Worm (Caenorhabditis elegans) whole organism, mixed stage, embryonic: ENCODE measurements around the gene samt-1.
A peak's percentile ranks its signal among the peaks of the same experiment; 100 is the strongest.
"Not testable (repeated sequence)": the region's sequence is repeated elsewhere in the genome, so short reads cannot be mapped to it uniquely, and the experiment has no call there.

Experiments used
- bed-3 ChIP-seq: fragments of 200-800 bp; sonication (Bioruptor generic); optimal IDR thresholded peaks from 3 replicates; lab custom pipeline; 2018; ENCODE audit warnings: mild to moderate bottlenecking, missing genetic modification characterization, moderate library complexity, missing compliant biosample characterization
- blmp-1 ChIP-seq: fragments of 150-350 bp; optimal IDR thresholded peaks from 2 replicates; lab custom pipeline; 2014; ENCODE audit warnings: missing biosample characterization, missing genetic modification characterization
- ceh-39 ChIP-seq: fragments of 150-350 bp; optimal IDR thresholded peaks from 2 replicates; lab custom pipeline; 2014; ENCODE audit warnings: missing biosample characterization, missing genetic modification characterization
- ceh-43 ChIP-seq: fragments of 200-800 bp; sonication (Bioruptor generic); optimal IDR thresholded peaks from 2 replicates; lab custom pipeline; 2018; ENCODE audit warnings: mild to moderate bottlenecking, missing genetic modification characterization, moderate library complexity, missing compliant biosample characterization
- ceh-83 ChIP-seq: fragments of 200-800 bp; sonication (Bioruptor generic); optimal IDR thresholded peaks from 2 replicates; lab custom pipeline; 2018; ENCODE audit warnings: mild to moderate bottlenecking, missing genetic modification characterization, missing compliant biosample characterization
- cnd-1 ChIP-seq: fragments of 200-800 bp; sonication (Bioruptor generic); optimal IDR thresholded peaks from 2 replicates; lab custom pipeline; 2018; ENCODE audit warnings: mild to moderate bottlenecking, missing genetic modification characterization, missing compliant biosample characterization
- drap-1 ChIP-seq: fragments of 200-800 bp; sonication (Bioruptor generic); optimal IDR thresholded peaks from 3 replicates; lab custom pipeline; 2018; ENCODE audit warnings: mild to moderate bottlenecking, missing genetic modification characterization, missing compliant biosample characterization
- elt-1 ChIP-seq: sonication (generic microtip); optimal IDR thresholded peaks from 2 replicates; lab custom pipeline; 2017; ENCODE audit warnings: missing genetic modification characterization, mild to moderate bottlenecking, missing compliant biosample characterization, antibody characterized with exemption, moderate library complexity, borderline replicate concordance; ENCODE audit not compliant: insufficient read depth
- ham-2 ChIP-seq: fragments of 200-800 bp; sonication (Bioruptor generic); optimal IDR thresholded peaks from 2 replicates; lab custom pipeline; 2018; ENCODE audit warnings: mild to moderate bottlenecking, missing genetic modification characterization, missing compliant biosample characterization
- hlh-1 ChIP-seq: fragments of 150-350 bp; optimal IDR thresholded peaks from 2 replicates; lab custom pipeline; 2014; ENCODE audit warnings: missing biosample characterization, missing genetic modification reagents, missing genetic modification characterization
- lin-13 ChIP-seq: fragments of 150-350 bp; optimal IDR thresholded peaks from 2 replicates; lab custom pipeline; 2014; ENCODE audit warnings: missing biosample characterization, missing genetic modification characterization
- lin-32 ChIP-seq: fragments of 200-800 bp; sonication (Bioruptor generic); optimal IDR thresholded peaks from 2 replicates; lab custom pipeline; 2018; ENCODE audit warnings: mild to moderate bottlenecking, missing genetic modification characterization, missing compliant biosample characterization
- lsy-2 ChIP-seq: fragments of 150-350 bp; optimal IDR thresholded peaks from 2 replicates; lab custom pipeline; 2014; ENCODE audit warnings: missing biosample characterization, missing genetic modification characterization
- mab-5 ChIP-seq: fragments of 150-350 bp; optimal IDR thresholded peaks from 2 replicates; lab custom pipeline; 2014; ENCODE audit warnings: missing biosample characterization, missing genetic modification characterization
- mep-1 ChIP-seq: fragments of 150-350 bp; optimal IDR thresholded peaks from 2 replicates; lab custom pipeline; 2017; ENCODE audit warnings: missing biosample characterization, missing genetic modification reagents, missing genetic modification characterization, inconsistent platforms
- mls-2 ChIP-seq: sonication (generic microtip); optimal IDR thresholded peaks from 2 replicates; lab custom pipeline; 2016; ENCODE audit warnings: mild to moderate bottlenecking, missing genetic modification characterization, moderate library complexity, missing compliant biosample characterization
- nhr-12 ChIP-seq: fragments of 150-350 bp; optimal IDR thresholded peaks from 2 replicates; lab custom pipeline; 2014; ENCODE audit warnings: missing biosample characterization, missing genetic modification characterization
- nhr-2 ChIP-seq: fragments of 150-350 bp; optimal IDR thresholded peaks from 2 replicates; lab custom pipeline; 2014; ENCODE audit warnings: missing biosample characterization, missing genetic modification characterization
- nhr-237 ChIP-seq: fragments of 150-350 bp; optimal IDR thresholded peaks from 2 replicates; lab custom pipeline; 2014; ENCODE audit warnings: missing biosample characterization, missing genetic modification characterization
- nhr-76 ChIP-seq: sonication (generic microtip); optimal IDR thresholded peaks from 2 replicates; lab custom pipeline; 2017; ENCODE audit warnings: missing biosample characterization, missing genetic modification characterization
- sem-2 ChIP-seq: fragments of 200-800 bp; sonication (Bioruptor generic); optimal IDR thresholded peaks from 2 replicates; lab custom pipeline; 2018; ENCODE audit warnings: mild to moderate bottlenecking, missing genetic modification characterization, missing compliant biosample characterization
- snpc-4 ChIP-seq: fragments of 150-350 bp; optimal IDR thresholded peaks from 2 replicates; lab custom pipeline; 2014; ENCODE audit warnings: missing biosample characterization, missing genetic modification characterization
- unc-39 ChIP-seq: fragments of 150-350 bp; optimal IDR thresholded peaks from 2 replicates; lab custom pipeline; 2014; ENCODE audit warnings: missing biosample characterization, missing genetic modification characterization
- unc-62 ChIP-seq: fragments of 150-350 bp; optimal IDR thresholded peaks from 2 replicates; lab custom pipeline; 2014; ENCODE audit warnings: missing biosample characterization, missing genetic modification reagents, missing genetic modification characterization
- ztf-11 ChIP-seq: fragments of 150-350 bp; optimal IDR thresholded peaks from 2 replicates; lab custom pipeline; 2014; ENCODE audit warnings: missing biosample characterization, missing genetic modification characterization

samt-1 gene

ce11 chrIV:2894630-2895029, 36.6 kb upstream of the samt-1 start, which contains the start of gene Y54G2A.19:
TSS of gene Y54G2A.19 (minus strand) at chrIV:2894730.
- not testable (repeated sequence) for TF ChIP-seq ztf-11 (tag; lab: Kevin White, UChicago); lin-32 (GFP tag; lab: Kevin White, UChicago); cnd-1
- TF ChIP-seq, all 35 proteins: peak for 0; not testable (repeated sequence) for 35

DNA sequence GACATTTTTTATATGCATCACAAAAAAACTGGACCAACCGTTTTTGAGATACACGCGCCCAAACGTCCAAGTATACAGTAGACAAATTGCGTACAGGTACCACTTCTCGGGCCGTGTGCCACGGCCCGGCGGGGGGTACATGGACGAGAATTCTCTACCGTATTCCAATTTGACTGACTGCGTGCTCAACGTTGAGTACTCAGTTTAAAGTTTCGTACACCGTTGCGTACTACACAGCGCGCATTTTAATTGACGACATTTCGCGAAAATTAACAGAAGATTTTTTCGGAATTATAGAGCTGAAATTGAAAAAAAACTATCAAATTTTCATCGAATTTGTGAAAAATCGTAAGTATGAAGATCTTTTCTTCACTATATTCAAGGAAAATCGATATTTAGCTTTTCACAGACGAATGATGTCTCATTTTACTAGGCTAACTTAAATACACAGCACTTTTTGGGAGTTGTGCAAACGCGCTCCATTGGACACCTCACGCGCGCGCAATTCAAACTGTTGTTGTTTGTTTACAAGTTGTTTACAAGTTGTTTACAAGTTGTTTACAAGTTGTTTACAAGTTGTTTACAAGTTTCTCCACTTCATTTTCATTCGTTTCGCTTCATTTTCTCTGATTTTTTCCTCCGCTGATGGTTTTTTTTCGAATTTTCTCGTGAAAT, 35.1 kb upstream of the samt-1 start:
- peak; percentile 20 for TF ChIP-seq lsy-2 (tag; lab: Kevin White, UChicago)

- TF ChIP-seq nhr-12 (tag; lab: Kevin White, UChicago) = no peak
- TF ChIP-seq blmp-1 (tag; lab: Kevin White, UChicago) = no peak
- TF ChIP-seq nhr-2 = no peak
Measured at ce11 chrIV:2897644-2898160, 33.5 kb upstream of the samt-1 start, which contains the start of gene Y54G2A.36. TSS of gene Y54G2A.36 (plus strand) at chrIV:2897694.

DNA sequence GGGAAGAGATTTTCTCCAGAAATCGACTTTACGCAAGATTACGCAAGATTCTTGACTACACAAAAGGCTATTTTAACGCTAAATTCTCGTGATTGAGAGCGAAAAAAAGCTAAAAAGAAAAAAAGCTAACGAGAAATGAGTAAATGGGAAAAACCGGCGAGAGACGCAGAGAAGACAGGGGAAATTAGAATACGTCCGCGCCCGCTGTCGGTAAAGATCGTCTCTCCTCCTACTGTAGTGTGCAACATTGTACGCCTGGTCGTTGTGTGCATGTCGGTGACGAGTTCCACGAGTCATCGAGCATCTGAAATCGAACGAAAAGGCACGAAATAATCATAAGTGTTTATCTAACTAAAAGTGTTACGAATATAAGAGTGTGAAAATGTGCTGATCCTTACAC, 16.7 kb upstream of the samt-1 start:
- TF ChIP-seq drap-1 (no peak), ceh-83 (GFP tag; lab: Kevin White, UChicago) (no peak), nhr-237 (tag; lab: Kevin White, UChicago) (no peak), nhr-12 (tag; lab: Kevin White, UChicago) (no peak), hlh-1 (tag; lab: Kevin White, UChicago) (no peak), nhr-76 (tag; lab: Kevin White, UChicago) (no peak), blmp-1 (tag; lab: Kevin White, UChicago) (no peak), bed-3 (no peak), lin-32 (GFP tag; lab: Kevin White, UChicago) (no peak), lsy-2 (tag; lab: Kevin White, UChicago) (no peak)

- TF ChIP-seq drap-1 (no peak), nhr-12 (tag; lab: Kevin White, UChicago) (no peak), lsy-2 (tag; lab: Kevin White, UChicago) (no peak), ceh-83 (GFP tag; lab: Kevin White, UChicago) (no peak), snpc-4 (tag; lab: Kevin White, UChicago) (no peak), bed-3 (no peak)
Measured at ce11 chrIV:2916043-2916442, 15.2 kb upstream of the samt-1 start.

DNA sequence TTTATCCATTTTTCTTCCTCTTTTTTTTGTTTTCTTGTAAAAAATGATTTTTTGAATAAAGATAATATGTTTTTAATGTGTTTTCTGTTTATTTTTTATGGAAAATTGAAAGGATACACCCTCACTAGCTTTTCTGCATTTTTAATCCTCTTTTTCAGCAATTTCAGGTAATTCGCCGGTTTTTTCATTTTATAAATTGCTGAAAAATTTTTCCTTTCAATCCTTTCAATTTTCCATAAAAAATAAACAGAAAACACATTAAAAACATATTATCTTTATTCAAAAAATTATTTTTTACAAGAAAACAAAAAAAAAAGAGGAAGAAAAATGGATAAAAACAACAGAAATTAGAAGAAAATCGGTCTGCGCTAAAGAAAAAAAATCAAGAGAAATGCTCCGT, 13.5 kb upstream of the samt-1 start, which contains the start of gene Y54G2A.50:
Gene Y54G2A.50, plus strand, starts transcription at position 301 of the 400 bp plus-strand sequence.
- not testable (repeated sequence) for TF ChIP-seq lsy-2 (tag; lab: Kevin White, UChicago); sem-2 (GFP tag; lab: Kevin White, UChicago); mab-5
- TF ChIP-seq, all 35 proteins: peak for 0; not testable (repeated sequence) for 35

DNA sequence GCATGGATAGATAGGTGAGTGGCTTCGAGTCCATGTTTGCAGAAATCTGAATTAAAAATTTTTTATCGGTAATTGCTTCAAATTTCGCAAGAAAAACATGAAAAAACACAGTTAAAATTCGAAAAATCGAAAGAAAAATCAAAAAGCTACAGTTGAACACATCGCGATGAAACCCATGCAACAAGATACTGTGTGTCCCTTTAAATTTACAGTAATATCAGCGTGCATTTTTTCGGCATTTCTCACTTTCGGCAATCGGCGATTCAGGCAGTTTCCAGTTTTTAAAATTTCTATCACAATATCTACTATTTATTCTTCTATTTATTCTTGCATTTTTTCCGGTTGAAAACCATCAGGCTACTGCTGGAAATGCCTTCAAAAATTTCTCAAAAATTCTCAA, 9.0 kb upstream of the samt-1 start, which contains the start of gene fbxc-45:
Gene fbxc-45, minus strand, starts transcription at position 48 of the 400 bp plus-strand sequence.
- no peak for TF ChIP-seq blmp-1 (tag; lab: Kevin White, UChicago)
- TF ChIP-seq unc-62 (GFP tag; lab: Kevin White, UChicago) = no peak
- TF ChIP-seq ceh-83 (GFP tag; lab: Kevin White, UChicago) = no peak
- TF ChIP-seq mls-2 (tag; lab: Kevin White, UChicago) = no peak
- no peak for TF ChIP-seq sem-2 (GFP tag; lab: Kevin White, UChicago)
- no peak for TF ChIP-seq elt-1 (tag; lab: Kevin White, UChicago)
- TF ChIP-seq mab-5 = no peak
- TF ChIP-seq hlh-1 (tag; lab: Kevin White, UChicago) = no peak
- no peak for TF ChIP-seq ceh-43
- no peak for TF ChIP-seq mep-1
- TF ChIP-seq bed-3 = no peak
- TF ChIP-seq unc-39 (tag; lab: Kevin White, UChicago) = no peak
- TF ChIP-seq nhr-2 = no peak
- no peak for TF ChIP-seq ham-2 (GFP tag; lab: Kevin White, UChicago)
- TF ChIP-seq ztf-11 (tag; lab: Kevin White, UChicago) = no peak
- no peak for TF ChIP-seq snpc-4 (tag; lab: Kevin White, UChicago)
- no peak for TF ChIP-seq lin-13
- TF ChIP-seq ceh-39 (tag; lab: Kevin White, UChicago) = no peak
